Worm (Caenorhabditis elegans): ENCODE data around the gene clec-208.

Gene clec-208

ce11 chrV:2054254-2054653, 43.5 kb upstream of the clec-208 start:
- TF ChIP-seq nhr-2 (tag; optimal IDR thresholded peaks at IDR 0.05) (no peak), nhr-28 (tag; optimal IDR thresholded peaks at IDR 0.05) (no peak), ceh-43 (GFP tag; optimal IDR thresholded peaks at IDR 0.05) (no peak), lin-32 (GFP tag; optimal IDR thresholded peaks at IDR 0.05) (no peak), drap-1 (GFP tag; optimal IDR thresholded peaks at IDR 0.05) (no peak), nhr-12 (tag; optimal IDR thresholded peaks at IDR 0.05) (no peak), unc-39 (tag; optimal IDR thresholded peaks at IDR 0.05) (no peak), hlh-1 (tag; optimal IDR thresholded peaks at IDR 0.05) (no peak), mls-2 (tag; optimal IDR thresholded peaks at IDR 0.05) (no peak), bed-3 (GFP tag; optimal IDR thresholded peaks at IDR 0.05) (no peak), snpc-4 (tag; optimal IDR thresholded peaks at IDR 0.05) (no peak), ces-1 (GFP tag; optimal IDR thresholded peaks at IDR 0.05) (no peak), sem-2 (GFP tag; optimal IDR thresholded peaks at IDR 0.05) (no peak), tbx-8 (GFP tag; optimal IDR thresholded peaks at IDR 0.05) (no peak), unc-62 (GFP tag; optimal IDR thresholded peaks at IDR 0.05) (no peak), mep-1 (tag; optimal IDR thresholded peaks at IDR 0.05) (no peak), ceh-83 (GFP tag; optimal IDR thresholded peaks at IDR 0.05) (no peak), nhr-237 (tag; optimal IDR thresholded peaks at IDR 0.05) (no peak), zip-8 (tag; optimal IDR thresholded peaks at IDR 0.05) (no peak), ztf-11 (tag; optimal IDR thresholded peaks at IDR 0.05) (no peak)

ce11 chrV:2055765-2056504, 41.8 kb upstream of the clec-208 start:
- no peak for TF ChIP-seq nhr-237 (tag; optimal IDR thresholded peaks at IDR 0.05)
- no peak for TF ChIP-seq sptf-1 (tag; optimal IDR thresholded peaks at IDR 0.05)
- TF ChIP-seq unc-62 (GFP tag; optimal IDR thresholded peaks at IDR 0.05) = no peak
- no peak for TF ChIP-seq nhr-2 (tag; optimal IDR thresholded peaks at IDR 0.05)
- no peak for TF ChIP-seq nhr-12 (tag; optimal IDR thresholded peaks at IDR 0.05)
- no peak for TF ChIP-seq ceh-39 (tag; optimal IDR thresholded peaks at IDR 0.05)
- TF ChIP-seq ces-1 (GFP tag; optimal IDR thresholded peaks at IDR 0.05) = no peak
- TF ChIP-seq M03D4.4 (tag; optimal IDR thresholded peaks at IDR 0.05) = no peak
- TF ChIP-seq nhr-28 (tag; optimal IDR thresholded peaks at IDR 0.05) = no peak
- no peak for TF ChIP-seq ztf-11 (tag; optimal IDR thresholded peaks at IDR 0.05)

ce11 chrV:2057324-2057723, 40.4 kb upstream of the clec-208 start, which contains the start of gene comt-3:
Gene comt-3 (plus strand): TSS chrV:2057537.
- TF ChIP-seq sem-2 (GFP tag; optimal IDR thresholded peaks at IDR 0.05) = no peak
- TF ChIP-seq pha-4 (tag; optimal IDR thresholded peaks at IDR 0.05) = no peak
- no peak for TF ChIP-seq ceh-83 (GFP tag; optimal IDR thresholded peaks at IDR 0.05)
- no peak for TF ChIP-seq elt-1 (tag; optimal IDR thresholded peaks at IDR 0.05; ENCODE audit: borderline replicate concordance, insufficient read depth)
- no peak for TF ChIP-seq nhr-2 (tag; optimal IDR thresholded peaks at IDR 0.05)
- TF ChIP-seq flh-1 (GFP tag; optimal IDR thresholded peaks at IDR 0.05) = no peak
- no peak for TF ChIP-seq ztf-11 (tag; optimal IDR thresholded peaks at IDR 0.05)
- no peak for TF ChIP-seq M03D4.4 (tag; optimal IDR thresholded peaks at IDR 0.05)
- TF ChIP-seq bed-3 (GFP tag; optimal IDR thresholded peaks at IDR 0.05) = no peak
- TF ChIP-seq ham-2 (GFP tag; optimal IDR thresholded peaks at IDR 0.05) = no peak
- no peak for TF ChIP-seq cnd-1 (tag; optimal IDR thresholded peaks at IDR 0.05)
- no peak for TF ChIP-seq snpc-4 (tag; optimal IDR thresholded peaks at IDR 0.05)
- no peak for TF ChIP-seq lin-13 (tag; optimal IDR thresholded peaks at IDR 0.05)
- TF ChIP-seq mep-1 (tag; optimal IDR thresholded peaks at IDR 0.05) = no peak
- TF ChIP-seq nhr-12 (tag; optimal IDR thresholded peaks at IDR 0.05) = no peak
- no peak for TF ChIP-seq lin-32 (GFP tag; optimal IDR thresholded peaks at IDR 0.05)
- TF ChIP-seq lsy-2 (tag; optimal IDR thresholded peaks at IDR 0.05) = no peak

- TF ChIP-seq ceh-83 (GFP tag; optimal IDR thresholded peaks at IDR 0.05) (no peak), nhr-237 (tag; optimal IDR thresholded peaks at IDR 0.05) (no peak), unc-120 (tag; optimal IDR thresholded peaks at IDR 0.05; ENCODE audit: poor library complexity, severe bottlenecking) (peak; percentile 9), ceh-39 (tag; optimal IDR thresholded peaks at IDR 0.05) (peak; percentile 30), nhr-28 (tag; optimal IDR thresholded peaks at IDR 0.05) (peak; percentile 51), blmp-1 (tag; optimal IDR thresholded peaks at IDR 0.05) (no peak), ham-2 (GFP tag; optimal IDR thresholded peaks at IDR 0.05) (peak; percentile 53), nhr-2 (tag; optimal IDR thresholded peaks at IDR 0.05) (peak; percentile 31), pha-4 (tag; optimal IDR thresholded peaks at IDR 0.05) (no peak)
Measured at ce11 chrV:2066780-2067179, 31.0 kb upstream of the clec-208 start, which contains the start of gene nhr-86. Gene nhr-86 (minus strand): TSS chrV:2066850.
